Fruit fly (Drosophila melanogaster) whole organism, adult: ENCODE data around the gene CG15876.

Experiments used
- CG11617 ChIP-seq: fragments of 200-800 bp; sonication (Bioruptor generic); optimal IDR thresholded peaks from 2 replicates; lab custom pipeline; 2017; ENCODE audit warnings: mild to moderate bottlenecking, missing biosample characterization, missing genetic modification reagents, missing genetic modification characterization
- Crg-1 ChIP-seq: fragments of 200-800 bp; sonication (Bioruptor generic); optimal IDR thresholded peaks from 2 replicates; lab custom pipeline; 2016; ENCODE audit warnings: missing biosample characterization, missing genetic modification characterization
- ovo ChIP-seq: fragments of 200-800 bp; sonication (Bioruptor generic); optimal IDR thresholded peaks from 2 replicates; lab custom pipeline; 2016; ENCODE audit warnings: missing biosample characterization, missing genetic modification characterization

- TF ChIP-seq ovo (no peak), CG11617 (no peak), Crg-1 (GFP tag; lab: Kevin White, UChicago) (no peak)
These were observed 27.4 kb downstream of the CG15876 start, which contains the start of gene CG32236 for dm6 chr3L:4667289-4667688.
